Worm (Caenorhabditis elegans): ENCODE results near the gene nspc-17.
A peak's percentile ranks its signal among the peaks of the same experiment; 100 is the strongest.

nspc-17 gene

DNA sequence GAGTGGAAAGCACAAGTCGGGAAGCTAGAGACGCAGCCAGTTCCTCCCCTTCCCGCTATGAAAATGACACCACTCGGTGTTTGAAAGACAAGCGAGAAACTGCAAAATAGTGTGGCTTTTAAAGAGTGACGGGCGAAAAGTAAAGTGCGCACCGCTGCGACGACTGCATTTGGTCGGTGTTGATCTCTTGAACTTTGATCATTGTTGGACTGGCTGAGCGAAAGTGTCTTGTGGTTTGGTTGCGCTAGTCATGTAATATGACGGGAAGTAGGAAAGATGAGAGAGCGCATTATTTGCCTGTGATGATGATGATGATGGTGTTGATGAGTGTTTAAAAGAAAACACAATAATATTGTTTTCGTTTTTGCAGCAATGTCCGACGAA is 35.3 kb upstream of the nspc-17 start (continued):
- peak; percentile 65 for TF ChIP-seq mab-9 (GFP tag; IDR thresholded peaks at IDR 0.05)
- no peak for TF ChIP-seq nhr-76 (tag; optimal IDR thresholded peaks at IDR 0.05)
- peak; percentile 27 to 44 for TF ChIP-seq efl-1 (optimal IDR thresholded peaks at IDR 0.05)
- no peak for TF ChIP-seq efl-1 (GFP tag; optimal IDR thresholded peaks at IDR 0.05 in 1 of 2)
- no peak for TF ChIP-seq snpc-4 (tag; optimal IDR thresholded peaks at IDR 0.05)
- TF ChIP-seq xbp-1 (tag; optimal IDR thresholded peaks at IDR 0.05), result peak; percentile 77
- peak; percentile 0 for TF ChIP-seq vab-15 (tag; optimal IDR thresholded peaks at IDR 0.05)
- TF ChIP-seq nhr-20 (tag; optimal IDR thresholded peaks at IDR 0.05), result peak; percentile 98
- peak; percentile 77 for TF ChIP-seq unc-86 (tag; optimal IDR thresholded peaks at IDR 0.05)
- no peak for TF ChIP-seq F16B12.6 (tag; optimal IDR thresholded peaks at IDR 0.05)
- peak; percentile 35 for TF ChIP-seq skn-1 (tag; optimal IDR thresholded peaks at IDR 0.05)
- peak; percentile 87 for TF ChIP-seq nhr-237 (tag; optimal IDR thresholded peaks at IDR 0.05)
- peak; percentile 95 for TF ChIP-seq egl-13 (tag; optimal IDR thresholded peaks at IDR 0.05)
- TF ChIP-seq nhr-28 (tag; optimal IDR thresholded peaks at IDR 0.05), result no peak
- TF ChIP-seq egl-27 (tag; optimal IDR thresholded peaks at IDR 0.05), result peak; percentile 96 to 99
- TF ChIP-seq pag-3 (tag; optimal IDR thresholded peaks at IDR 0.05; ENCODE audit: borderline replicate concordance, insufficient read depth), result no peak
- no peak for TF ChIP-seq hlh-4 (tag; optimal IDR thresholded peaks at IDR 0.05)
- peak; percentile 99 for TF ChIP-seq blmp-1 (tag; optimal IDR thresholded peaks at IDR 0.05)
- TF ChIP-seq nhr-71 (tag; optimal IDR thresholded peaks at IDR 0.05), result peak; percentile 99
- TF ChIP-seq ztf-11 (tag; optimal IDR thresholded peaks at IDR 0.05), result no peak
- TF ChIP-seq lin-39 (tag; optimal IDR thresholded peaks at IDR 0.05), result no peak
- peak; percentile 76 for TF ChIP-seq C16A3.4 (tag; optimal IDR thresholded peaks at IDR 0.05)
- no peak for TF ChIP-seq nhr-12 (tag; optimal IDR thresholded peaks at IDR 0.05)
- peak; percentile 28 to 40 (median 36) for TF ChIP-seq dpl-1 (GFP tag; optimal IDR thresholded peaks at IDR 0.05)
- TF ChIP-seq efl-3 (GFP tag; optimal IDR thresholded peaks at IDR 0.05), result no peak
- peak; percentile 72 to 82 for TF ChIP-seq lsy-2 (tag; optimal IDR thresholded peaks at IDR 0.05)
- TF ChIP-seq pqm-1 (tag; optimal IDR thresholded peaks at IDR 0.05), result no peak
- peak; percentile 98 for TF ChIP-seq lin-14 (GFP tag; optimal IDR thresholded peaks at IDR 0.05)
- TF ChIP-seq zag-1 (tag; optimal IDR thresholded peaks at IDR 0.05), result no peak
- peak; percentile 78 for TF ChIP-seq fos-1 (tag; optimal IDR thresholded peaks at IDR 0.05)
- peak; percentile 95 for TF ChIP-seq nhr-77 (tag; optimal IDR thresholded peaks at IDR 0.05)
- TF ChIP-seq sox-4 (tag; optimal IDR thresholded peaks at IDR 0.05), result peak; percentile 57
- peak; percentile 40 to 74 for TF ChIP-seq lin-35 (GFP tag; optimal IDR thresholded peaks at IDR 0.05)
- peak; percentile 85 for TF ChIP-seq swsn-7 (tag; optimal IDR thresholded peaks at IDR 0.05)
- no peak for TF ChIP-seq lin-13 (GFP tag; optimal IDR thresholded peaks at IDR 0.05)
- TF ChIP-seq ces-1 (GFP tag; optimal IDR thresholded peaks at IDR 0.05), result no peak
- peak; percentile 95 for TF ChIP-seq tbx-2 (tag; optimal IDR thresholded peaks at IDR 0.05)
- peak; percentile 88 for TF ChIP-seq snu-23 (GFP tag; optimal IDR thresholded peaks at IDR 0.05)
- TF ChIP-seq fkh-8 (tag; optimal IDR thresholded peaks at IDR 0.05), result peak; percentile 96
- TF ChIP-seq lin-15B (tag; optimal IDR thresholded peaks at IDR 0.05), result no peak
- TF ChIP-seq nhr-90 (tag; optimal IDR thresholded peaks at IDR 0.05; ENCODE audit: poor library complexity), result peak; percentile 81
- TF ChIP-seq dsc-1 (tag; optimal IDR thresholded peaks at IDR 0.05), result no peak
- TF ChIP-seq jun-1 (tag; optimal IDR thresholded peaks at IDR 0.05), result peak; percentile 93
- TF ChIP-seq Y116A8C.19 (tag; optimal IDR thresholded peaks at IDR 0.05; ENCODE audit: borderline replicate concordance), result no peak
- no peak for TF ChIP-seq aha-1 (tag; optimal IDR thresholded peaks at IDR 0.05)
- TF ChIP-seq tlp-1 (tag; optimal IDR thresholded peaks at IDR 0.05), result no peak
- peak; percentile 55 to 78 (median 68) for TF ChIP-seq ceh-82 (tag; optimal IDR thresholded peaks at IDR 0.05)
- TF ChIP-seq rnt-1 (tag; optimal IDR thresholded peaks at IDR 0.05), result peak; percentile 35
- peak; percentile 66 for TF ChIP-seq grh-1 (GFP tag; IDR thresholded peaks at IDR 0.05)
- peak; percentile 85 for TF ChIP-seq unc-130 (tag; optimal IDR thresholded peaks at IDR 0.05)
- peak; percentile 64 for TF ChIP-seq ceh-88 (GFP tag; IDR thresholded peaks at IDR 0.05)
- TF ChIP-seq mep-1 (tag; optimal IDR thresholded peaks at IDR 0.05), result peak; percentile 86
- TF ChIP-seq nhr-85 (tag), result peak; percentile 98
- no peak for TF ChIP-seq hlh-17 (GFP tag; optimal IDR thresholded peaks at IDR 0.05; ENCODE audit: borderline replicate concordance)

All from whole organism, L1 larva.